Worm (Caenorhabditis elegans): ENCODE data around the gene T26E4.10.
"Not testable (repeated sequence)": the region's sequence is repeated elsewhere in the genome, so short reads cannot be mapped to it uniquely, and the experiment has no call there.

ce11 chrV:15754731-15755130 lies 43.3 kb downstream of the T26E4.10 start, which contains the start of gene str-8:
- not testable (repeated sequence) for TF ChIP-seq cog-1 (tag; optimal IDR thresholded peaks at IDR 0.05); ztf-29 (GFP tag; IDR thresholded peaks at IDR 0.05); tab-1 (GFP tag; IDR thresholded peaks at IDR 0.05); flt-1 (GFP tag; IDR thresholded peaks at IDR 0.05); ref-1 (GFP tag; conservative IDR thresholded peaks at IDR 0.05)
